Fruit fly (Drosophila melanogaster) whole organism, prepupa: ENCODE data around the gene Spn88Ea.
A peak's percentile ranks its signal among the peaks of the same experiment; 100 is the strongest.

Experiments used
- Blimp-1 ChIP-seq: fragments of 200-800 bp; sonication (Bioruptor generic); optimal IDR thresholded peaks from 3 replicates; lab custom pipeline; 2017; ENCODE audit warnings: missing biosample characterization, missing genetic modification characterization, mild to moderate bottlenecking, moderate library complexity, missing genetic modification reagents
- CG15336 ChIP-seq: fragments of 200-800 bp; sonication (Bioruptor generic); IDR thresholded peaks from 2 replicates; pipeline ENCODE4 v1.3.6; 2022; ENCODE audit warnings: missing biosample characterization, missing genetic modification characterization
- CG3032 ChIP-seq: fragments of 200-800 bp; optimal IDR thresholded peaks from 2 replicates; lab custom pipeline; 2019; ENCODE audit warnings: missing biosample characterization, mild to moderate bottlenecking, missing genetic modification characterization, moderate library complexity
- CG31627 ChIP-seq: fragments of 200-800 bp; sonication (Bioruptor generic); optimal IDR thresholded peaks from 3 replicates; lab custom pipeline; 2016; ENCODE audit warnings: missing biosample characterization, missing genetic modification characterization
- CG34406 ChIP-seq: fragments of 200-800 bp; sonication (Bioruptor generic); optimal IDR thresholded peaks from 3 replicates; lab custom pipeline; 2016; ENCODE audit warnings: missing biosample characterization, missing genetic modification characterization
- CG3919 ChIP-seq: fragments of 200-800 bp; sonication (Bioruptor generic); optimal IDR thresholded peaks from 3 replicates; lab custom pipeline; 2016; ENCODE audit warnings: missing biosample characterization, missing genetic modification characterization
- CG4318 ChIP-seq: fragments of 200-800 bp; sonication (Bioruptor generic); optimal IDR thresholded peaks from 3 replicates; lab custom pipeline; 2017; ENCODE audit warnings: missing biosample characterization, mild to moderate bottlenecking, missing genetic modification characterization
- CG6276 ChIP-seq: fragments of 200-800 bp; sonication (Bioruptor generic); optimal IDR thresholded peaks from 2 replicates; lab custom pipeline; 2017; ENCODE audit warnings: missing biosample characterization, mild to moderate bottlenecking, missing genetic modification characterization
- CG6792 ChIP-seq: fragments of 200-800 bp; sonication (Bioruptor generic); optimal IDR thresholded peaks from 3 replicates; lab custom pipeline; 2016; ENCODE audit warnings: missing biosample characterization, missing genetic modification characterization
- CG6854 ChIP-seq: fragments of 200-800 bp; sonication (Bioruptor generic); optimal IDR thresholded peaks from 2 replicates; lab custom pipeline; 2017; ENCODE audit warnings: missing biosample characterization, mild to moderate bottlenecking, missing genetic modification characterization
- CG7368 ChIP-seq: fragments of 200-800 bp; sonication (Bioruptor generic); optimal IDR thresholded peaks from 3 replicates; lab custom pipeline; 2016; ENCODE audit warnings: missing biosample characterization, missing genetic modification characterization
- CG8119 ChIP-seq: fragments of 200-800 bp; sonication (Bioruptor generic); IDR thresholded peaks from 3 replicates; pipeline ENCODE4 v1.3.6; 2022; ENCODE audit warnings: missing biosample characterization, missing genetic modification characterization
- CG8319 ChIP-seq: fragments of 200-800 bp; sonication (Bioruptor generic); optimal IDR thresholded peaks from 3 replicates; lab custom pipeline; 2016; ENCODE audit warnings: missing biosample characterization, missing genetic modification characterization
- CG8632 ChIP-seq: fragments of 200-800 bp; sonication (Bioruptor generic); optimal IDR thresholded peaks from 3 replicates; lab custom pipeline; 2016; ENCODE audit warnings: missing biosample characterization, missing genetic modification characterization
- Eip75B ChIP-seq: fragments of 200-800 bp; sonication (Bioruptor generic); optimal IDR thresholded peaks from 3 replicates; lab custom pipeline; 2016; ENCODE audit warnings: missing biosample characterization, missing genetic modification characterization
- Eip93F ChIP-seq: fragments of 200-800 bp; sonication (Bioruptor generic); optimal IDR thresholded peaks from 2 replicates; lab custom pipeline; 2016; ENCODE audit warnings: missing biosample characterization, mild to moderate bottlenecking, missing genetic modification characterization
- Ets21C ChIP-seq: fragments of 200-800 bp; sonication (Bioruptor generic); optimal IDR thresholded peaks from 3 replicates; lab custom pipeline; 2016; ENCODE audit warnings: missing biosample characterization, missing genetic modification characterization
- Ets96B ChIP-seq: fragments of 200-800 bp; optimal IDR thresholded peaks from 2 replicates; lab custom pipeline; 2019; ENCODE audit warnings: missing biosample characterization, mild to moderate bottlenecking, missing genetic modification characterization, moderate library complexity
- Gug ChIP-seq: fragments of 200-800 bp; sonication (Bioruptor generic); IDR thresholded peaks from 2 replicates; pipeline ENCODE4 v1.3.6; 2022; ENCODE audit warnings: missing biosample characterization, missing genetic modification characterization
- Lpt ChIP-seq: fragments of 200-800 bp; sonication (Bioruptor generic); optimal IDR thresholded peaks from 3 replicates; lab custom pipeline; 2016; ENCODE audit warnings: missing biosample characterization, missing genetic modification characterization
- Smox ChIP-seq: fragments of 200-800 bp; sonication (Bioruptor generic); optimal IDR thresholded peaks from 3 replicates; lab custom pipeline; 2016; ENCODE audit warnings: missing biosample characterization, missing genetic modification characterization
- achi ChIP-seq: fragments of 200-800 bp; sonication (Bioruptor generic); optimal IDR thresholded peaks from 3 replicates; lab custom pipeline; 2016; ENCODE audit warnings: missing biosample characterization, missing genetic modification characterization
- acj6 ChIP-seq: fragments of 200-800 bp; sonication (Bioruptor generic); optimal IDR thresholded peaks from 3 replicates; lab custom pipeline; 2016; ENCODE audit warnings: missing biosample characterization, missing genetic modification characterization
- cyc ChIP-seq: fragments of 200-800 bp; sonication (Bioruptor generic); optimal IDR thresholded peaks from 3 replicates; lab custom pipeline; 2016; ENCODE audit warnings: missing biosample characterization, missing genetic modification characterization
- dac ChIP-seq: fragments of 200-800 bp; sonication (Bioruptor generic); optimal IDR thresholded peaks from 2 replicates; lab custom pipeline; 2017; ENCODE audit warnings: missing biosample characterization, mild to moderate bottlenecking, missing genetic modification characterization
- eg ChIP-seq: fragments of 200-800 bp; sonication (Bioruptor generic); IDR thresholded peaks from 3 replicates; pipeline ENCODE4 v1.3.6; 2022; ENCODE audit warnings: missing biosample characterization, missing genetic modification characterization
- fd85E ChIP-seq: fragments of 200-800 bp; sonication (Bioruptor generic); optimal IDR thresholded peaks from 3 replicates; lab custom pipeline; 2016; ENCODE audit warnings: missing biosample characterization, missing genetic modification characterization
- lz ChIP-seq: fragments of 200-800 bp; sonication (Bioruptor generic); optimal IDR thresholded peaks from 3 replicates; lab custom pipeline; 2016; ENCODE audit warnings: missing biosample characterization, missing genetic modification characterization
- net ChIP-seq: fragments of 200-800 bp; sonication (Bioruptor generic); optimal IDR thresholded peaks from 3 replicates; lab custom pipeline; 2016; ENCODE audit warnings: missing biosample characterization, missing genetic modification characterization
- salr ChIP-seq, 2 experiments: fragments of 200-800 bp; sonication (Bioruptor generic); optimal IDR thresholded peaks; 3 replicates each; lab custom pipeline; 2016 to 2018; ENCODE audit warnings: missing biosample characterization in 2 of 2, missing genetic modification characterization in 2 of 2, mild to moderate bottlenecking in 1 of 2
- svp ChIP-seq: fragments of 200-800 bp; sonication (Bioruptor generic); peaks from one replicate; lab custom pipeline; 2016; ENCODE audit warnings: missing biosample characterization, missing genetic modification characterization
- topi ChIP-seq: fragments of 200-800 bp; sonication (Bioruptor generic); optimal IDR thresholded peaks from 3 replicates; lab custom pipeline; 2016; ENCODE audit warnings: missing biosample characterization, missing genetic modification characterization
- vri ChIP-seq: fragments of 200-800 bp; sonication (Bioruptor generic); optimal IDR thresholded peaks from 3 replicates; lab custom pipeline; 2016; ENCODE audit warnings: missing biosample characterization, mild to moderate bottlenecking, missing genetic modification characterization

Spn88Ea gene

dm6 chr3R:15196134-15197034, 9.9 kb downstream of the Spn88Ea start, which contains the start of the genes Kpc1 and CG42542 (continued):
- peak; percentile 84 for TF ChIP-seq lz
- TF ChIP-seq CG15336: 0 out of 2 replicates have a peak, but pooled peaks have one; percentile 8
- TF ChIP-seq salr (GFP tag; optimal IDR thresholded peaks at IDR 0.05; lab: Kevin White, UChicago): peak; percentile 36 to 53
- peak; percentile 32 for TF ChIP-seq Eip93F (GFP tag; lab: Kevin White, UChicago)
- no peak for TF ChIP-seq CG6276
- peak; percentile 59 for TF ChIP-seq vri (GFP tag; lab: Kevin White, UChicago)
- peak; percentile 62 for TF ChIP-seq CG8632 (GFP tag; lab: Kevin White, UChicago)
- peak; percentile 63 for TF ChIP-seq CG34406 (GFP tag; lab: Kevin White, UChicago)
- peak; percentile 52 for TF ChIP-seq CG7368 (GFP tag; lab: Kevin White, UChicago)
- peak; percentile 65; the same call in 2 of the 3 replicates for TF ChIP-seq eg (GFP tag; lab: Robert Waterston, UW)
- peak; percentile 13; the same call in 1 of the 2 replicates for TF ChIP-seq Gug
- TF ChIP-seq CG8119 (GFP tag; lab: Robert Waterston, UW): peak; percentile 53; the same call in 1 of the 3 replicates
- TF ChIP-seq dac: no peak
- TF ChIP-seq CG4318 (GFP tag; lab: Kevin White, UChicago): no peak
- TF ChIP-seq CG6792 (GFP tag; lab: Kevin White, UChicago): peak; percentile 69
- peak; percentile 75 for TF ChIP-seq Ets21C (GFP tag; lab: Kevin White, UChicago)
- TF ChIP-seq Smox (GFP tag; lab: Kevin White, UChicago): peak; percentile 78
- peak; percentile 86 for TF ChIP-seq Blimp-1 (GFP tag; lab: Kevin White, UChicago)
- peak; percentile 47 for TF ChIP-seq Lpt (GFP tag; lab: Kevin White, UChicago)
- TF ChIP-seq Ets96B: peak; percentile 45
- TF ChIP-seq acj6 (GFP tag; lab: Kevin White, UChicago): peak; percentile 79
- TF ChIP-seq cyc (GFP tag; lab: Kevin White, UChicago): peak; percentile 71
- TF ChIP-seq Eip75B (GFP tag; lab: Kevin White, UChicago): peak; percentile 67

- TF ChIP-seq CG31627 (GFP tag; lab: Kevin White, UChicago): no peak
- TF ChIP-seq Smox (GFP tag; lab: Kevin White, UChicago): no peak
- TF ChIP-seq Ets21C (GFP tag; lab: Kevin White, UChicago): no peak
- no peak for TF ChIP-seq CG3919 (GFP tag; lab: Kevin White, UChicago)
- no peak for TF ChIP-seq CG15336
- TF ChIP-seq CG6854: no peak
- TF ChIP-seq CG8319 (GFP tag; lab: Kevin White, UChicago): no peak
These were observed 24.8 kb downstream of the Spn88Ea start, which contains the start of gene Mf for dm6 chr3R:15181467-15181866. Gene Mf, minus strand, starts transcription at chr3R:15181510.

- no peak for TF ChIP-seq CG6276
- TF ChIP-seq CG4318 (GFP tag; lab: Kevin White, UChicago): no peak
- TF ChIP-seq topi (GFP tag; lab: Kevin White, UChicago): no peak
- TF ChIP-seq svp (GFP tag; lab: Kevin White, UChicago): no peak
- TF ChIP-seq Eip93F (GFP tag; lab: Kevin White, UChicago): no peak
- TF ChIP-seq achi (GFP tag; lab: Kevin White, UChicago): no peak
- TF ChIP-seq CG3032 (tag; lab: Kevin White, UChicago): no peak
- no peak for TF ChIP-seq fd85E (GFP tag; lab: Kevin White, UChicago)
- no peak for TF ChIP-seq CG34406 (GFP tag; lab: Kevin White, UChicago)
- no peak for TF ChIP-seq CG8319 (GFP tag; lab: Kevin White, UChicago)
- no peak for TF ChIP-seq CG7368 (GFP tag; lab: Kevin White, UChicago)
- no peak for TF ChIP-seq cyc (GFP tag; lab: Kevin White, UChicago)
- no peak for TF ChIP-seq net (GFP tag; lab: Kevin White, UChicago)
These were observed 29.0 kb downstream of the Spn88Ea start for dm6 chr3R:15177230-15177629.
